Worm (Caenorhabditis elegans) whole organism, mixed stage, embryonic: ENCODE results near the gene fbxb-112.

Experiments used
- drap-1 ChIP-seq: fragments of 200-800 bp; sonication (Bioruptor generic); optimal IDR thresholded peaks from 3 replicates; lab custom pipeline; 2018; ENCODE audit warnings: mild to moderate bottlenecking, missing genetic modification characterization, missing compliant biosample characterization
- lin-13 ChIP-seq: fragments of 150-350 bp; optimal IDR thresholded peaks from 2 replicates; lab custom pipeline; 2014; ENCODE audit warnings: missing biosample characterization, missing genetic modification characterization
- mab-5 ChIP-seq: fragments of 150-350 bp; optimal IDR thresholded peaks from 2 replicates; lab custom pipeline; 2014; ENCODE audit warnings: missing biosample characterization, missing genetic modification characterization
- mep-1 ChIP-seq: fragments of 150-350 bp; optimal IDR thresholded peaks from 2 replicates; lab custom pipeline; 2017; ENCODE audit warnings: missing biosample characterization, missing genetic modification reagents, missing genetic modification characterization, inconsistent platforms
- mls-2 ChIP-seq: sonication (generic microtip); optimal IDR thresholded peaks from 2 replicates; lab custom pipeline; 2016; ENCODE audit warnings: mild to moderate bottlenecking, missing genetic modification characterization, moderate library complexity, missing compliant biosample characterization
- nhr-12 ChIP-seq: fragments of 150-350 bp; optimal IDR thresholded peaks from 2 replicates; lab custom pipeline; 2014; ENCODE audit warnings: missing biosample characterization, missing genetic modification characterization
- nhr-76 ChIP-seq: sonication (generic microtip); optimal IDR thresholded peaks from 2 replicates; lab custom pipeline; 2017; ENCODE audit warnings: missing biosample characterization, missing genetic modification characterization
- sem-2 ChIP-seq: fragments of 200-800 bp; sonication (Bioruptor generic); optimal IDR thresholded peaks from 2 replicates; lab custom pipeline; 2018; ENCODE audit warnings: mild to moderate bottlenecking, missing genetic modification characterization, missing compliant biosample characterization
- tbx-8 ChIP-seq: fragments of 200-800 bp; sonication (Bioruptor generic); optimal IDR thresholded peaks from 2 replicates; lab custom pipeline; 2018; ENCODE audit warnings: mild to moderate bottlenecking, missing genetic modification characterization, moderate library complexity, missing compliant biosample characterization
- unc-120 ChIP-seq: sonication (generic microtip); optimal IDR thresholded peaks from 2 replicates; lab custom pipeline; 2017; ENCODE audit warnings: missing genetic modification characterization, missing compliant biosample characterization; ENCODE audit not compliant: poor library complexity, severe bottlenecking
- unc-39 ChIP-seq: fragments of 150-350 bp; optimal IDR thresholded peaks from 2 replicates; lab custom pipeline; 2014; ENCODE audit warnings: missing biosample characterization, missing genetic modification characterization
- ztf-11 ChIP-seq: fragments of 150-350 bp; optimal IDR thresholded peaks from 2 replicates; lab custom pipeline; 2014; ENCODE audit warnings: missing biosample characterization, missing genetic modification characterization

- TF ChIP-seq nhr-76 (tag; lab: Kevin White, UChicago) (no peak), unc-39 (tag; lab: Kevin White, UChicago) (no peak), lin-13 (tag; lab: Kevin White, UChicago) (no peak), mls-2 (tag; lab: Kevin White, UChicago) (no peak), tbx-8 (GFP tag; lab: Kevin White, UChicago) (no peak), sem-2 (GFP tag; lab: Kevin White, UChicago) (no peak), nhr-12 (no peak), mep-1 (no peak), drap-1 (GFP tag; lab: Kevin White, UChicago) (no peak), ztf-11 (tag; lab: Kevin White, UChicago) (no peak), mab-5 (tag; lab: Kevin White, UChicago) (no peak), unc-120 (tag; lab: Kevin White, UChicago) (no peak)
These were observed 24.6 kb downstream of the fbxb-112 start, which contains the start of the genes Y49F6B.14 and clec-125 for ce11 chrII:3515384-3516053.
